Worm (Caenorhabditis elegans) whole organism, midembryonic: ENCODE results near the gene phf-14.

Source experiments
- flt-1 ChIP-seq: fragments of 200-800 bp; sonication (Bioruptor generic); IDR thresholded peaks from 2 replicates; pipeline ENCODE4 v1.3.6; 2022; ENCODE audit warnings: missing genetic modification characterization, missing compliant biosample characterization
- ztf-23 ChIP-seq: fragments of 200-800 bp; sonication (Bioruptor generic); IDR thresholded peaks from 2 replicates; pipeline ENCODE4 v1.3.6; 2022; ENCODE audit warnings: missing genetic modification reagents, missing genetic modification characterization, missing compliant biosample characterization

DNA sequence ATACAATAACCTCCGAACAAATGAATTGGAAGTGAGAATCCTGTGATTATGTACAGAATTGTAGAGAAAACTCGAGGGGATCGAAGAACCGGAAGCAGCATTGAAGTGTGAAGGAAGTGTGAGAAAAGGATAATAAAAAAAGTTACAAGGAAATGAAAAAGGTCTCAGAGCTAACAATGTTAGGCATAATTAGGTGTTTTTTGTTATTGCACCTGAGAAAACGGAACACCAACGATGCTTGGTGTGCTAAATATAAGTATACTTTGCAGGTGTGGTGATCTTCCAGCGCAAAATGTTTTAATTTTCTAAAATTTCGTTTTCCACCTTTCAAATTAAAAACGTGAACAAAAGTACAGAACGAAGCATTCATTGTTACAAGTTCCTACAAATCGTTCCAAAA is 27.1 kb upstream of the phf-14 start, which contains the start of gene srh-286:
- TF ChIP-seq flt-1: no peak
- no peak for TF ChIP-seq ztf-23
